Fruit fly (Drosophila melanogaster) whole organism, prepupa: ENCODE results near the gene CG33293.

Experiments used
- CG10631 ChIP-seq: fragments of 200-800 bp; sonication (Bioruptor generic); optimal IDR thresholded peaks from 2 replicates; lab custom pipeline; 2016; ENCODE audit warnings: missing biosample characterization, missing genetic modification characterization
- CG10669 ChIP-seq: fragments of 200-800 bp; sonication (Bioruptor generic); optimal IDR thresholded peaks from 3 replicates; lab custom pipeline; 2018; ENCODE audit warnings: missing biosample characterization, mild to moderate bottlenecking, missing genetic modification characterization, moderate library complexity
- CG11294 ChIP-seq: fragments of 200-800 bp; sonication (Bioruptor generic); IDR thresholded peaks from 2 replicates; pipeline ENCODE4 v1.3.6; 2022; ENCODE audit warnings: missing biosample characterization, missing genetic modification characterization
- CG11902 ChIP-seq: fragments of 200-800 bp; sonication (Bioruptor generic); optimal IDR thresholded peaks from 3 replicates; lab custom pipeline; 2016; ENCODE audit warnings: missing biosample characterization, missing genetic modification characterization
- CG15336 ChIP-seq: fragments of 200-800 bp; sonication (Bioruptor generic); IDR thresholded peaks from 2 replicates; pipeline ENCODE4 v1.3.6; 2022; ENCODE audit warnings: missing biosample characterization, missing genetic modification characterization
- CG3032 ChIP-seq: fragments of 200-800 bp; optimal IDR thresholded peaks from 2 replicates; lab custom pipeline; 2019; ENCODE audit warnings: missing biosample characterization, mild to moderate bottlenecking, missing genetic modification characterization, moderate library complexity
- CG32006 ChIP-seq: fragments of 200-800 bp; sonication (Bioruptor generic); optimal IDR thresholded peaks from 3 replicates; lab custom pipeline; 2017; ENCODE audit warnings: missing biosample characterization, mild to moderate bottlenecking, missing genetic modification characterization
- CG34406 ChIP-seq: fragments of 200-800 bp; sonication (Bioruptor generic); optimal IDR thresholded peaks from 3 replicates; lab custom pipeline; 2016; ENCODE audit warnings: missing biosample characterization, missing genetic modification characterization
- CG4318 ChIP-seq: fragments of 200-800 bp; sonication (Bioruptor generic); optimal IDR thresholded peaks from 3 replicates; lab custom pipeline; 2017; ENCODE audit warnings: missing biosample characterization, mild to moderate bottlenecking, missing genetic modification characterization
- CG6163 ChIP-seq: fragments of 200-800 bp; sonication (Bioruptor generic); IDR thresholded peaks from 3 replicates; pipeline ENCODE4 v1.3.6; 2022; ENCODE audit warnings: missing biosample characterization, missing genetic modification characterization
- CG6792 ChIP-seq: fragments of 200-800 bp; sonication (Bioruptor generic); optimal IDR thresholded peaks from 3 replicates; lab custom pipeline; 2016; ENCODE audit warnings: missing biosample characterization, missing genetic modification characterization
- CG6808 ChIP-seq: fragments of 200-800 bp; sonication (Bioruptor generic); optimal IDR thresholded peaks from 3 replicates; lab custom pipeline; 2017; ENCODE audit warnings: missing biosample characterization, missing genetic modification characterization, mild to moderate bottlenecking, moderate library complexity, missing genetic modification reagents
- CG6854 ChIP-seq: fragments of 200-800 bp; sonication (Bioruptor generic); optimal IDR thresholded peaks from 2 replicates; lab custom pipeline; 2017; ENCODE audit warnings: missing biosample characterization, mild to moderate bottlenecking, missing genetic modification characterization
- CG7368 ChIP-seq: fragments of 200-800 bp; sonication (Bioruptor generic); optimal IDR thresholded peaks from 3 replicates; lab custom pipeline; 2016; ENCODE audit warnings: missing biosample characterization, missing genetic modification characterization
- CG8119 ChIP-seq: fragments of 200-800 bp; sonication (Bioruptor generic); IDR thresholded peaks from 3 replicates; pipeline ENCODE4 v1.3.6; 2022; ENCODE audit warnings: missing biosample characterization, missing genetic modification characterization
- CG8319 ChIP-seq: fragments of 200-800 bp; sonication (Bioruptor generic); optimal IDR thresholded peaks from 3 replicates; lab custom pipeline; 2016; ENCODE audit warnings: missing biosample characterization, missing genetic modification characterization
- CG8632 ChIP-seq: fragments of 200-800 bp; sonication (Bioruptor generic); optimal IDR thresholded peaks from 3 replicates; lab custom pipeline; 2016; ENCODE audit warnings: missing biosample characterization, missing genetic modification characterization
- Eip75B ChIP-seq: fragments of 200-800 bp; sonication (Bioruptor generic); optimal IDR thresholded peaks from 3 replicates; lab custom pipeline; 2016; ENCODE audit warnings: missing biosample characterization, missing genetic modification characterization
- Eip78C ChIP-seq: fragments of 200-800 bp; sonication (Bioruptor generic); peaks from one replicate; lab custom pipeline; 2016; ENCODE audit warnings: missing biosample characterization, missing genetic modification characterization
- Ets21C ChIP-seq: fragments of 200-800 bp; sonication (Bioruptor generic); optimal IDR thresholded peaks from 3 replicates; lab custom pipeline; 2016; ENCODE audit warnings: missing biosample characterization, missing genetic modification characterization
- Ets96B ChIP-seq: fragments of 200-800 bp; optimal IDR thresholded peaks from 2 replicates; lab custom pipeline; 2019; ENCODE audit warnings: missing biosample characterization, mild to moderate bottlenecking, missing genetic modification characterization, moderate library complexity
- Gug ChIP-seq: fragments of 200-800 bp; sonication (Bioruptor generic); IDR thresholded peaks from 2 replicates; pipeline ENCODE4 v1.3.6; 2022; ENCODE audit warnings: missing biosample characterization, missing genetic modification characterization
- Hr38 ChIP-seq: sonication (Bioruptor generic); optimal IDR thresholded peaks from 2 replicates; lab custom pipeline; 2016; ENCODE audit warnings: missing biosample characterization, missing genetic modification characterization
- Hr39 ChIP-seq: fragments of 200-800 bp; sonication (Bioruptor generic); optimal IDR thresholded peaks from 2 replicates; lab custom pipeline; 2016; ENCODE audit warnings: missing biosample characterization, missing genetic modification characterization
- Hr4 ChIP-seq: fragments of 200-800 bp; sonication (Bioruptor generic); optimal IDR thresholded peaks from 3 replicates; lab custom pipeline; 2016; ENCODE audit warnings: missing biosample characterization, missing genetic modification characterization
- Lpt ChIP-seq: fragments of 200-800 bp; sonication (Bioruptor generic); optimal IDR thresholded peaks from 3 replicates; lab custom pipeline; 2016; ENCODE audit warnings: missing biosample characterization, missing genetic modification characterization
- Met ChIP-seq: fragments of 200-800 bp; sonication (Bioruptor generic); optimal IDR thresholded peaks from 3 replicates; lab custom pipeline; 2016; ENCODE audit warnings: missing biosample characterization, missing genetic modification characterization
- OdsH ChIP-seq: fragments of 200-800 bp; sonication (Bioruptor generic); optimal IDR thresholded peaks from 3 replicates; lab custom pipeline; 2016; ENCODE audit warnings: missing biosample characterization, missing genetic modification characterization
- Smox ChIP-seq: fragments of 200-800 bp; sonication (Bioruptor generic); optimal IDR thresholded peaks from 3 replicates; lab custom pipeline; 2016; ENCODE audit warnings: missing biosample characterization, missing genetic modification characterization
- Sox14 ChIP-seq: fragments of 200-800 bp; sonication (Bioruptor generic); optimal IDR thresholded peaks from 3 replicates; lab custom pipeline; 2016; ENCODE audit warnings: missing biosample characterization, missing genetic modification characterization
- achi ChIP-seq: fragments of 200-800 bp; sonication (Bioruptor generic); optimal IDR thresholded peaks from 3 replicates; lab custom pipeline; 2016; ENCODE audit warnings: missing biosample characterization, missing genetic modification characterization
- acj6 ChIP-seq: fragments of 200-800 bp; sonication (Bioruptor generic); optimal IDR thresholded peaks from 3 replicates; lab custom pipeline; 2016; ENCODE audit warnings: missing biosample characterization, missing genetic modification characterization
- dac ChIP-seq: fragments of 200-800 bp; sonication (Bioruptor generic); optimal IDR thresholded peaks from 2 replicates; lab custom pipeline; 2017; ENCODE audit warnings: missing biosample characterization, mild to moderate bottlenecking, missing genetic modification characterization
- dsx ChIP-seq: fragments of 200-800 bp; optimal IDR thresholded peaks from 3 replicates; lab custom pipeline; 2019; ENCODE audit warnings: missing biosample characterization, mild to moderate bottlenecking, missing genetic modification characterization, moderate library complexity; ENCODE audit not compliant: poor library complexity, severe bottlenecking
- eg ChIP-seq: fragments of 200-800 bp; sonication (Bioruptor generic); IDR thresholded peaks from 3 replicates; pipeline ENCODE4 v1.3.6; 2022; ENCODE audit warnings: missing biosample characterization, missing genetic modification characterization
- esn ChIP-seq: fragments of 200-800 bp; sonication (Bioruptor generic); optimal IDR thresholded peaks from 2 replicates; lab custom pipeline; 2016; ENCODE audit warnings: missing biosample characterization, mild to moderate bottlenecking, missing genetic modification characterization, moderate library complexity
- fd59A ChIP-seq: fragments of 200-800 bp; sonication (Bioruptor generic); optimal IDR thresholded peaks from 2 replicates; lab custom pipeline; 2017; ENCODE audit warnings: missing biosample characterization, mild to moderate bottlenecking, missing genetic modification characterization, missing genetic modification reagents
- fd85E ChIP-seq: fragments of 200-800 bp; sonication (Bioruptor generic); optimal IDR thresholded peaks from 3 replicates; lab custom pipeline; 2016; ENCODE audit warnings: missing biosample characterization, missing genetic modification characterization
- fkh ChIP-seq: fragments of 200-800 bp; sonication (Bioruptor generic); optimal IDR thresholded peaks from 3 replicates; lab custom pipeline; 2017; ENCODE audit warnings: missing biosample characterization, mild to moderate bottlenecking, missing genetic modification characterization, moderate library complexity
- lz ChIP-seq: fragments of 200-800 bp; sonication (Bioruptor generic); optimal IDR thresholded peaks from 3 replicates; lab custom pipeline; 2016; ENCODE audit warnings: missing biosample characterization, missing genetic modification characterization
- net ChIP-seq: fragments of 200-800 bp; sonication (Bioruptor generic); optimal IDR thresholded peaks from 3 replicates; lab custom pipeline; 2016; ENCODE audit warnings: missing biosample characterization, missing genetic modification characterization
- pdm3 ChIP-seq: fragments of 200-800 bp; sonication (Bioruptor generic); optimal IDR thresholded peaks from 3 replicates; lab custom pipeline; 2016; ENCODE audit warnings: missing biosample characterization, missing genetic modification characterization
- salr ChIP-seq, 2 experiments: fragments of 200-800 bp; sonication (Bioruptor generic); optimal IDR thresholded peaks; 3 replicates each; lab custom pipeline; 2016 to 2018; ENCODE audit warnings: missing biosample characterization in 2 of 2, missing genetic modification characterization in 2 of 2, mild to moderate bottlenecking in 1 of 2
- spab ChIP-seq: fragments of 200-800 bp; sonication (Bioruptor generic); optimal IDR thresholded peaks from 2 replicates; lab custom pipeline; 2017; ENCODE audit warnings: missing biosample characterization, mild to moderate bottlenecking, missing genetic modification characterization, missing genetic modification reagents
- ss ChIP-seq, 2 experiments: fragments of 200-800 bp; sonication (Bioruptor generic); optimal IDR thresholded peaks; 2 replicates in 1 of 2; 3 replicates in 1 of 2; lab custom pipeline; 2017 to 2018; ENCODE audit warnings: mild to moderate bottlenecking in 2 of 2, missing biosample characterization in 2 of 2, missing genetic modification characterization in 2 of 2, moderate library complexity in 1 of 2
- vri ChIP-seq: fragments of 200-800 bp; sonication (Bioruptor generic); optimal IDR thresholded peaks from 3 replicates; lab custom pipeline; 2016; ENCODE audit warnings: missing biosample characterization, mild to moderate bottlenecking, missing genetic modification characterization

The CG33293 gene

DNA sequence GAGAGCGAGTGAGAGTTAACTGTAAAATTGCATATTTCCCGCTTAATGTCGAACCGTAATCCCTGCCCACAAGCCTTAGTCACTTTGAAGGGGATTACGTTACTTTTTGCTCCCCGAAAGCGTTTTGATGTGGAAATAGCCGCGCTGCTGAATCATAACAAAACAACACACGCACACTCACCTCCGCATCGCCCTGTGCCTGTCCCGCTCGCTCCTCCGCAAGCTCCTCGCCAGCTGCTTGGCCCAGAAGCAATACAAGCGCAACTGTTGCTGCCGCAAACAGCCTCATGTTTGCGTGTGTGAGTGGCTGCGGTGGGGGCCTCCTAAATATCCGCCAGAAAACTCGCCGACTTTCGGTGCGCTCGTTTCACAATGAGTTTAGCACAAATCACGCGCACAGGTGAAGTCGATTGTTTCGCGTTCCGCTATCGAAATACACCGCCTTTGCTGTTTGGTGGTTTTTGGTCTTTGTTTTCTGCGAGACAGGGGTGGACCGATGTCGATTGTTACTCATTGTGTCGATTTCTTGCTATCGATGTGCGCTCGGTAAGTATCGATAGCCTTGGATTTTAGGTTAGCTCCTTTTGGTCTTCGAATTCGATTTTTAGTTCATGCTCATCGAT lies 10.8 kb upstream of the CG33293 start, which contains the start of gene CtsF (continued):
- TF ChIP-seq Lpt (GFP tag; lab: Kevin White, UChicago) (no peak), dsx (GFP tag; lab: Kevin White, UChicago) (peak; percentile 16), vri (GFP tag; lab: Kevin White, UChicago) (peak; percentile 34), lz (peak; percentile 18), CG8319 (GFP tag; lab: Kevin White, UChicago) (no peak), CG15336 (GFP tag; lab: Robert Waterston, UW) (peak; percentile 32; the same call in 1 of the 2 replicates)
- TF ChIP-seq, all 60 proteins: peak for 19

DNA sequence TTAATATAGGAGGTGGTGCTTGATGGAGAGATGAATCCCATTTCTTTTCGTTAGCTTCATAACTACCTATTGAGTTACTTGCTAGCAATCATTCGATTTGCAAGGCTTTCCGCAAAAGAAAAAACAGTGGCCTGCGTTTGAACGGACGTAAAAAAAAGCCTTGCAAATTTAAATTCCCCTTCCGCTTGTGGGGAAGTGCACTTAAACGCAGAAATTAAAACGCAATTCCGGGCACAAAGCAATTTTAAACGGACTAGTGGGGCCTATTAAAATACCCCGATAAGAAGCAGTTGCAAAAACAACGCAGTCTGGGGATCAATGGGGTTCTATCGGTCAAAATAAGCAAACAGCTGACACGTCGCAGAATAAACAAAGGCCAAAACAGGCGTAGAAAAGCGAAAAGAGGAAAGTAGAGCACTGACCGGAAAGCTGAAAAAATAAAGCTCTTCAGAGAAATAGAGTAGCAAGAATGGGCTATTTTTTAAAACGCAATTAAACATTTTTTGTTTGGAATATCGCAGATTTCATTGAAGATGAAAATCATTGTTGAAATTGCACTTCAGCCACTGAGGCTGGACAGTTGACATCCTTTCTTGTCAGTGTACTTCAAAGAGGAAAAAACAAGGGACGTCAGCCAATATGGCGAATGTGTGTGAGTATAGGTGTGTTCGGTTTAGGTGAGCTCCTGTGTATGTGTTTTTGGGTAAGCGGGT lies 10.2 kb upstream of the CG33293 start:
- TF ChIP-seq CG6792 (peak; percentile 57), fkh (no peak), Gug (GFP tag; lab: Robert Waterston, UW) (peak; percentile 52), CG3032 (tag; lab: Kevin White, UChicago) (peak; percentile 54), Ets96B (peak; percentile 72), CG8119 (GFP tag; lab: Robert Waterston, UW) (peak; percentile 73; the same call in 2 of the 3 replicates), CG32006 (GFP tag; lab: Kevin White, UChicago) (peak; percentile 78), dac (GFP tag; lab: Kevin White, UChicago) (peak; percentile 62), Smox (GFP tag; lab: Kevin White, UChicago) (peak; percentile 61), CG6163 (GFP tag; lab: Robert Waterston, UW) (peak; percentile 82), vri (GFP tag; lab: Kevin White, UChicago) (peak; percentile 54), CG34406 (GFP tag; lab: Kevin White, UChicago) (peak; percentile 33), lz (peak; percentile 48), Hr39 (peak; percentile 71), CG11902 (GFP tag; lab: Kevin White, UChicago) (peak; percentile 24), CG6808 (GFP tag; lab: Kevin White, UChicago) (peak; percentile 31), Hr4 (GFP tag; lab: Kevin White, UChicago) (peak; percentile 76), Met (GFP tag; lab: Kevin White, UChicago) (peak; percentile 61), ss (GFP tag; optimal IDR thresholded peaks at IDR 0.05; lab: Kevin White, UChicago) (peak in 1 of 2 experiments; percentile 58), Ets21C (peak; percentile 7), salr (GFP tag; optimal IDR thresholded peaks at IDR 0.05; lab: Kevin White, UChicago) (peak; percentile 29 to 61), OdsH (GFP tag; lab: Kevin White, UChicago) (peak; percentile 74), Sox14 (GFP tag; lab: Kevin White, UChicago) (peak; percentile 47), pdm3 (peak; percentile 67), CG7368 (GFP tag; lab: Kevin White, UChicago) (peak; percentile 54), achi (peak; percentile 60), Eip78C (GFP tag; lab: Kevin White, UChicago) (peak; percentile 81), CG8632 (GFP tag; lab: Kevin White, UChicago) (peak; percentile 27), fd59A (GFP tag; lab: Kevin White, UChicago) (peak; percentile 25), net (peak; percentile 65), dsx (GFP tag; lab: Kevin White, UChicago) (peak; percentile 7), esn (GFP tag; lab: Kevin White, UChicago) (peak; percentile 73), Eip75B (GFP tag; lab: Kevin White, UChicago) (peak; percentile 62), CG10669 (peak; percentile 68), Hr38 (GFP tag; lab: Kevin White, UChicago) (no peak), eg (GFP tag; lab: Robert Waterston, UW) (peak; percentile 77), Lpt (GFP tag; lab: Kevin White, UChicago) (peak; percentile 55), CG4318 (peak; percentile 69), fd85E (GFP tag; lab: Kevin White, UChicago) (peak; percentile 10), spab (GFP tag; lab: Kevin White, UChicago) (peak; percentile 24), CG10631 (GFP tag; lab: Kevin White, UChicago) (peak; percentile 68), CG6854 (GFP tag; lab: Kevin White, UChicago) (no peak), CG8319 (GFP tag; lab: Kevin White, UChicago) (peak; percentile 54), CG15336 (GFP tag; lab: Robert Waterston, UW) (peak; percentile 63), acj6 (GFP tag; lab: Kevin White, UChicago) (peak; percentile 73), CG11294 (GFP tag; lab: Robert Waterston, UW) (no peak)
